Fruit fly (Drosophila melanogaster): Measurements from ENCODE around the gene Oct-TyrR.
A peak's percentile ranks its signal among the peaks of the same experiment; 100 is the strongest.

The Oct-TyrR gene

DNA sequence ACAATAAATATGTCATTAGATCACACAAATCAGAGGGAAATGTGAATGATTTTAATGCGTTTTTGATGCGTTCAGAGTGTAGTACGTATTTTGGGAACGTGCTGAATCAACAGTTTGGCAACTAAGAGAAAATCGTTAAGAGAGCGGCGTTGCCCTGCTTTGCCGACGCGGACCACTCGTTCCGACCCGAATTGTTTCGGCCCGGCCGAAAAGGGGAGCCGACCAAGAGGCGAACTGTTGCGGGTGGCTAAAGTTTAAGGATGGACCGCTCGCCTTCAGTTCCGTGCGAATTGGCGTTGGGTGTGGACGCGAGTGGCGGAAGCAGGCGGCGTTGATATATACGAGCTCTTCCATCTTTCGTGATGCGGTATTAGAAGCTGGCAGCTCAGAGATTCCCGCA, at the start of gene Oct-TyrR:
TSS of gene Oct-TyrR (plus strand) at position 287 of the 400 bp plus-strand sequence.
- no peak for TF ChIP-seq noc (tag; optimal IDR thresholded peaks at IDR 0.05)

DNA sequence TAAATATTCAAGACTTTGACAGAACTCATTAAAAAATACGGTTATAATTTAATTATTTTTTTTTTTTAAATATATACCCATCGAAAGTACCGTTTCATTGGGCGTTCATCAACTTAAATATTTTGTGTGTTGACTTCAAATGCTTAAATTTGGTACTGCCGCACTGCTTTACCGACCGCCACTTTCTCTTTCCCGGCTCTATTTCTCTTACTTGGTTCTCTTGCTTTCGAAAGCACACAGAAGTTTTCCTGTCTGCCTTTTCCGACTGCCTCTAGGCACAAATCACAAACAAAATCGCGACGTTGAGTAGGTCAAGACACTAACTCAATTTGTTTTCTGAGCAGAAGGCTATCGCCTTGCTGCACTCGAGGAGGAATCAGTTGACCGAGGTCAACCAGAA, 40.8 kb upstream of the Oct-TyrR start:
- TF ChIP-seq noc (tag; optimal IDR thresholded peaks at IDR 0.05), result no peak

DNA sequence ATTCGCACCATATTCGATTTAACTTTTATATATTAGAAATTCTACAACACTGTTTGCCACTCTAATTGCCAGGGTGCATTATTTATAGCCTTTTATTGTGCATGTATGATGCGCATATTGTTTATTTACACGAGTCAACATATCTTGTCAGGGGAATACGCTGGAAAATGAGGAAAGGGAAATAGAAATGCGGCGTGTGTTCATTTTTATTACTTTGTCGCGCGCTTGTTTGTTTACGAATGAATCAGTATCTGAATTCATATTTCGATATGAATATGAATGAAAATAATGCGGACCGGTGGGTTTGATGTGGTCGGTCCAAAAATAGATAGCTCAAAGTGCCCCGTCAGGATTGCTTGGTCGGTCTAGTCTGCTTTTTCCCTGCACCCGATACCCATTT, 28.7 kb upstream of the Oct-TyrR start:
- no peak for TF ChIP-seq noc (tag; optimal IDR thresholded peaks at IDR 0.05)

DNA sequence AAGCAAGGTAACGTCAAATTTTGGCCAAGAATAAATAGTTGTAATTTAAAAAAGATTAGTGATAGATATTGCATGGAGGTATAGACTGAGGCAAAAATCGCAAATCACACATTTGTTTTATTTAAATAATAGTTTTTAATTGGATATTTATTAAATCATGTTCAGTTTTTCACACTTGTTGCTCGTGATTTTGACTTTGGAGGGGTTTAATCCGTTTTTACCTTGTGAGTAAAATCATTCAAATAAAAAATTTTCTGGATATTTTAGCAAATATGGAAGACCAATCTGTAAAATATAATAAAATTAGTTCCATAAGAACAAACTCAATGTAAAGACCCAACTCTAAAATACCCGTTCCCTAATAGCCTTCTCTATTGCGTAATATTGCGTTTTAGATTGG, 6.6 kb upstream of the Oct-TyrR start, which contains the start of gene CG7140:
TSS of gene CG7140 (minus strand) at position 101 of the 400 bp plus-strand sequence.
- no peak for TF ChIP-seq noc (tag; optimal IDR thresholded peaks at IDR 0.05)

DNA sequence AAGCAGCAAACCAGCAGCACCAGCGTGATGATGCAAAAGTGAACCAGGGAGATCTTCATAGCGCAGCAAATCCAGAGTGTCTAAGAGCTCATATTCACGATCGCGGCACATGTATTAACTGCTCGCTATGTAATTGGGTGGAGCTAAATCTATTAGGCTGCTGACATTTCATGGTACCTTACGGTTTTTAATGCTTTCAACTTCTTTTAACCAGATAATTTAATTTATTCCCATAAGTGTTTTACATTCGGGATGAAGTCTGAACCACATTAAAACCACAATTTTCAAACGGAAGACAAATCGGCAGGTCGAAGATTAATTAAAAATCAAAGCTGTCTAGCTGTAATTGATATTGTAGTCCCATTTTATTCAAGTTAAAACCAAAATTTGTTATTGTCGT, 5.1 kb upstream of the Oct-TyrR start, which contains the start of gene CG43392:
TSS of gene CG43392 (minus strand) at position 101 of the 400 bp plus-strand sequence.
- TF ChIP-seq noc (tag; optimal IDR thresholded peaks at IDR 0.05), result no peak

DNA sequence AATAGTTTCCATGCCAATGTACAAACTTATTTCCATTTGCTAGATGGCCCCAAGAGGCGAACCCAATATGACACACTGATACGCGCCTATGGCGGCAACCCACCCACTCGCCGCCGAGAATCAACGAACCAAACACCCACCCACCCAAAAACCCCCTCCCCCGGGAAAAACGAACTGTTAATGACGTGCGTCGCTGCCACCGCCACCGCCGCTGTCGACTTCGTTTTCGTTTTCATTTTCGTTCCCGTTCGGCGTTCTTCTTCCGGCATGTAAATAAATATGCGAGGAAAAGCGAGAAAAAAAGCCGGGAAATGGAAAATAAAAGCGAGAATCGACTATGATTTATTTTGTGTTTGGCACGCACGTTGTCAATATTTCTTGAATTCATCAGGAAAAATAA, 16.3 kb downstream of the Oct-TyrR start:
- no peak for TF ChIP-seq noc (tag; optimal IDR thresholded peaks at IDR 0.05)

DNA sequence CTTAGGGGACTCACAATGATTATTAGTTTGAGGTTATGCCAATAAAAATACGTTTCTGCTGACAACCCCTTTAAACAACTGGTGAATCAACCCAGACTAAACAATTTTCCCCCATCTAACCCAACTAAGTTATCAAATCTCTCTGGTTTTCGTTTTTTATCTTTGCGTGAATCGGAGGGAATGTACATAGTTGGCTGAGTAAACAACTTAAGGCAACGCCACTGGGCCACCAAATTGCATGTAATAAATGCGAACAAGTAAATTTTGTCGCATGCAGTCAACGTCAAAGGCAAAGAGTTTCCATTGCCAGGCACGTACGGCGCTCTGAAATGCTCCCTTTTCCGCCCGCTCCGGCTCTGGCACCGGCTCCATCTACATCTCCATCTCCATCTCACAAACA, 18.5 kb downstream of the Oct-TyrR start:
- TF ChIP-seq noc (tag; optimal IDR thresholded peaks at IDR 0.05), result no peak

DNA sequence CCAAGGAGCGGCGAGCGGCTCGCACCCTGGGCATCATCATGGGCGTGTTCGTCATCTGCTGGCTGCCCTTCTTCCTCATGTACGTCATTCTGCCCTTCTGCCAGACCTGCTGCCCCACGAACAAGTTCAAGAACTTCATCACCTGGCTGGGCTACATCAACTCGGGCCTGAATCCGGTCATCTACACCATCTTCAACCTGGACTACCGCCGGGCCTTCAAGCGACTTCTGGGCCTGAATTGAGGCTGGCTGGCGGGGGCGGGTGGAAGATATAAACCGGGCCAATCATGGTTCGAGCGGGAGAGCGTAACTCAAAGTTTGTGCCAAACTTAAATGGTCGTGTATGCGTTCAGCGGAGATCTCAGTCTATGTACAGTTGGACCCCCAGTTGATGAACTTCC, 29.0 kb downstream of the Oct-TyrR start:
- no peak for TF ChIP-seq noc (tag; optimal IDR thresholded peaks at IDR 0.05)

DNA sequence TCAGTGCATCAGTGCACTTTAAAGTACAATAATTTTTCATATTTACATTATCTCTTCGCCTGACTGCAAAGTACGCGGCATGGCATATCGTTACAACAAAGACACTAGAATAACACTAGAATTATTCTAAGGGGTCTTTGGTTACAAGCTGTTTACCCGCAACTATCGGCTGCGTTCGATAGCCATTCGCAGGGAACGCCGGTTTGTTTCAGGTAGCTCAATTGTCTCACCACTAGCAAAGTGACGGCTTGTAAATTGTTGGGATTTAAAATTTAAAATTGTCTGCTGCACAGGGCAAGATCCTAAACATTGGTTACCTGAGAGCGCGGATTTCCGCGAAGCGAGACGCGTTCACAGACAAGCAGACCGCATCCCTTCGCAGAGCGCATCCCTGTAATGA, 30.9 kb downstream of the Oct-TyrR start, which contains the start of gene CG14561:
TSS of gene CG14561 (plus strand) at position 214 of the 400 bp plus-strand sequence.
- no peak for TF ChIP-seq noc (tag; optimal IDR thresholded peaks at IDR 0.05)

DNA sequence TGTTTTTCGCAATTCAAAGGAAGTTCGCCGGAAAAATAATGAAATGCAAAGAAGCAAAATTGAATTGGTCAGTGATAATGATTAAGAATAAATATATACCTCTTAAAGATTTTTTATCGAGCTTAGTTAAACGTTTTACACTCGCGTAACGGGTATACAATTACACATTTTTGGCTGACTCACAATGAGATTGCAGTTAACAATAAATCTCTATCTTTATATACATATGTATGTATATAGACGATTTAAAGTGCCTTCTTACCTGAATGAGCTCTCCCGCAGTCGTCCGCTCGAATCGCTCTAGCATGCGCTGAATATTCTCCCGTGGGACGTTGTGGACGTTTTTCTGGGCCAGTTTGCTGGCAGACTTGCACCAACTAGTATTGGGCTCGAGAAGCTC, 35.7 kb downstream of the Oct-TyrR start:
- TF ChIP-seq noc (tag; optimal IDR thresholded peaks at IDR 0.05), result no peak

DNA sequence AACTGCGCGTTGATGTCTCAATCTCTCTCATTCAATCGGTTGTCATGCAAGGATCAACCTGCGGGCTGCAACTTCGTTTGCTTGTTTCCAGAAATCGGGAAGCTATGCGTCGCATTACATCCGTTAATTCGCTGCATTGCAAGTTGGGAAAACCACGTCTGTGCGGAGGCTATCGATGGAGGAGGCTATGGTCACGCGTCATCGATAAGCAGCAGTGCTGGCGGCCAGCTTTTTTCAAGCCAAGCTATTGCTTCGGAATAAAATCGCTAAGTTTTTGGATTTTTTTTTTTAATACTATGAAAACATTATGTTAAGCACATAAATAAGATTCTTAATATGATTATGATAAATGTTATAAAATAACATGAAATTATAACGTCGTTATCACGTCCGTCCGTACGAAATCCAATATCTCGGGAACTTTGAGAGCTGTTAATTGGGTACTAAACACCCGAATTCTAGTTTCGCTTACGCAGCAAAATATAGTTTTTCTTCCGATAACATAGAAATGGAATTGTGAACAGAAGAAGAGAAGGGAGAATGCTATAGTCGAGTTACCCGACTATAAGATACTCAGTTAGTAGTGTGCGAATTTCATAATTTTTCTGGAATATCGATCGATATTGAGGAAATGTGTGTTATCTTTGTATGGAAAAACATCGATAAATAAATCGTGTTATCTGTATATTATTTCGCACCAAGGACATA, 37.0 kb downstream of the Oct-TyrR start, which contains the start of gene CG7139:
TSS of gene CG7139 (minus strand) at position 162 of the 708 bp plus-strand sequence.
- no peak for TF ChIP-seq noc (tag; optimal IDR thresholded peaks at IDR 0.05)

DNA sequence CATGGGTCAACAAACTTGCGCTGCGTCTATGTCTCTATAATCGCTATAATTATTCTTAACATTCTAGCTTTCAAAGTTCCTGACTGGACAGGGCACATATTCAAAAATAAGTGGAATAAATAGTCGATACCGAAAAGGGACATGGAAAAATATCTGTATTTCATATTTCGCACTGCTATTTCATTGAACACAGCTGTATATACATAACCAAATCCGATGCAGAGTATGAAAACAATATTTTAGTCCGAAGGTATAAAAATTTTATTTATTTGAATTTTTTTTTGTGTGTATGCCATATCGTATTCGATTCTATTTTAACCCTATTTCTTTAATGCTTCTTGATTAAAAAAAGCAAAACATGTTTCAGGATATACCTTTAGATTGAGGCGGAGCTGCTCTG, 38.0 kb downstream of the Oct-TyrR start:
- no peak for TF ChIP-seq noc (tag; optimal IDR thresholded peaks at IDR 0.05)

DNA sequence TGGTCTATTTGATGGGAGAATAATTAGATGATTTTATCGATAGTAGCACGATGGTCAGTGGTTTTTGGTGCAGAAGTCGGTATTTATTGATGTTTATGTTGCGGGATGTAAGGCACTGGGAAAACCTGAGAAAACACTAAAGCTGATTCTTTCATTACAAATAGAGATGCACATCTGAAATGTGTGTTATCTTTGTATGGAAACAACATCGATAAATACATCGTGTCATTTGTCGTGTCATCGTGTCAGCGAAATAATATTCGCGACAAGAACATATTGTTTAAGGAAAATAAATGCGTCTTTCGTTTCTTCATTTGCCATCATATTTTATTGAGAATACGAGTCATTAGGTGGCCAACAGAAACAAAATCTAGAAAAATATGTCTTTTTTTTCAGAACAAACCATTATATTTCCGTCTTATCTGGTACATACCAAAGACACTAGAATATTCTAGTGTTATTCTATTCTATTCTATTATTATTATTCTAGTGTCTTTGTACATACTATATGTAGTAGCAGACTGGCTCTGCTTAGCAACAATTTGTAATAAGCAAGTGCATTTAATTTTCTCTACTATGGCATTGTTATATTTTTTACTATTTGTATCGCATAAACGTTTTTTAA, 39.7 kb downstream of the Oct-TyrR start, which contains the start of gene CG7133:
TSS of gene CG7133 (minus strand) at position 177 of the 625 bp plus-strand sequence.
- no peak for TF ChIP-seq noc (tag; optimal IDR thresholded peaks at IDR 0.05)

DNA sequence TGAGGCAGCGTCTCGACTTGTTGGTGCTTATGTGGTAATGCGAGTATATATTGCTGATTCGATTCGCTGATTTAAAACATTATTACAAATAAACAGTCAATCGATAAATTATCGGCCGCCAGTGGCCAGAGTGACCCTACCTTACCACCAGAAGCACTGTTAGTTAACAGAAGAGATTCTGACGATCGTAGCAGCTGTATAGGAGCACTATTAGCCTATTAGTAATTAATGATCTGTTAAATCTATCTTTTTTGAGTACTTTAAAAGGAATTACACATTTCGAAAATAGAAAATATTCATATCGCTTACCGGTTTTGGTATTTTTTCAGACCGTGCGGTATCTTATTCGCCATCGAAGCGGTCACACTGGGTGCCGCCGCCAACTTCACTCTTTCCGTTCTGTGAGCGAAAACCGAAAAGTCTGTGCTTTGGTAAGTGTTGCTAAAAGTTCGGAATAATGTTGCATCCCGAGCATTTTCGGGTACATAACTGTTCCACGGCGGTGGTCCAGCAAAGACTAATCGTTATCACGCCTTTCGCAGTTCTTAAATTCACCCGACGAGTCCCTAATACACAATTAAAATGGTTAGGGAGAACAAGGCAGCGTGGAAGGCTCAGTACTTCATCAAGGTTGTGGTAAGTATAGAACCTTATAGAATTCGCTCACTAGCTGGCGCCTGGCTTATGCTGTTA, 41.0 kb downstream of the Oct-TyrR start, which contains the start of the genes CG7130 and RpLP0:
TSS of gene CG7130 (minus strand) at position 51 of the 693 bp plus-strand sequence.
TSS of gene RpLP0 (plus strand) at position 162 of the 693 bp plus-strand sequence.
- TF ChIP-seq noc (tag; optimal IDR thresholded peaks at IDR 0.05), result peak; percentile 59

DNA sequence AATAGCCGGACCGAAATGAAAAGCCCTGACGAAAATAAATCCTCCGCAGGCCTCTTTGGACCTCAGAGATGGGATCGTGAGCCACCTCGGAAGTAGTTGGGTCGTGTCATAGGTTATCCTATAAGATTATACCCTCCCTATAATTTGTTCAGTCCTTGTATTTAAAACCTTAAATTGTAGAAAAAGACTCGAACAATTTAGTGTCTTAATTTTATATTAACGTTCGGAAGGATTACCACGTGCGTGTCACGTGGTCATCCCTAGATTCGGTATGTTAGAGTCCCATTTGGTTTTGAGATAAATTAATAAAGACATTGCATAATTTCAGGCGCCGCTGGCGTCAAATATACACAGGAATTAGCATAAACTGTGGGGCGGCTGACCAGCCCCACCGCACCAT, 43.3 kb downstream of the Oct-TyrR start:
- peak; percentile 2 for TF ChIP-seq noc (tag; optimal IDR thresholded peaks at IDR 0.05)

DNA sequence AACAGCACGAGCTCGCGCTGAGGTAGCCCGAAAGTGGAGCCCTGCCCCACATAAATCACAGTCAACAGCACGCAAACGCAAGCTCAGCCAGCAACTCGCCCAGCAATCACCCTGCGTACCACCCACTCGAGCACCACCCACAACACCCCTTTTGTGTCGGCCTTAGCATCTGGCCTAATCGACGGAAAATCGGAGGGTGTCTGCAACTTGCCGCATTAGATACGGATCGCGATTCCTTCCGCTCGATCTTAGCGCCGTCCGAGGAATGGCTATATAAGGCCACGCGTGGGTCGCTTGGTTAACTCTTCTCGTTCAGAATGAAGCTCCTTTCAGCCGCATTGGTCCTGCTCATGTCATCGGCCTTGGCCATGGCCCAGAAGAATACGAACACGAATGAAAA, 45.2 kb downstream of the Oct-TyrR start, which contains the start of gene Sfp79B:
TSS of gene Sfp79B (plus strand) at position 301 of the 400 bp plus-strand sequence.
- no peak for TF ChIP-seq noc (tag; optimal IDR thresholded peaks at IDR 0.05)
